Worm (Caenorhabditis elegans): ENCODE data around the gene Y48E1C.4.

The Y48E1C.4 gene

ce11 chrII:13401549-13401948 is 35.1 kb downstream of the Y48E1C.4 start:
- TF ChIP-seq W03F9.2 (tag; optimal IDR thresholded peaks at IDR 0.05) (no peak), dao-5 (tag; optimal IDR thresholded peaks at IDR 0.05) (no peak), him-1 (tag; optimal IDR thresholded peaks at IDR 0.05) (no peak)

- TF ChIP-seq dao-5 (tag; optimal IDR thresholded peaks at IDR 0.05) (no peak), him-1 (tag; optimal IDR thresholded peaks at IDR 0.05) (no peak)
Measured at ce11 chrII:13389461-13389860, 47.2 kb downstream of the Y48E1C.4 start, which contains the start of gene Y48C3A.14. TSS of gene Y48C3A.14 (plus strand) at chrII:13389761.
